Worm (Caenorhabditis elegans) whole organism, late embryonic: Measurements from ENCODE around the gene cap-2.

Experiments used
- Y22D7AL.16 ChIP-seq: sonication (generic microtip); optimal IDR thresholded peaks from 2 replicates; lab custom pipeline; 2016; ENCODE audit warnings: missing genetic modification characterization, missing compliant biosample characterization
- ceh-14 ChIP-seq: sonication (generic microtip); optimal IDR thresholded peaks from 2 replicates; lab custom pipeline; 2016; ENCODE audit warnings: missing genotype, missing genetic modification characterization, missing compliant biosample characterization
- ceh-34 ChIP-seq: sonication (generic microtip); optimal IDR thresholded peaks from 2 replicates; lab custom pipeline; 2016; ENCODE audit warnings: mild to moderate bottlenecking, missing genetic modification characterization, missing compliant biosample characterization
- dmd-4 ChIP-seq: sonication (generic microtip); optimal IDR thresholded peaks from 2 replicates; lab custom pipeline; 2016; ENCODE audit warnings: borderline replicate concordance, missing genetic modification characterization, missing compliant biosample characterization
- hlh-13 ChIP-seq: fragments of 200-800 bp; sonication (Bioruptor generic); optimal IDR thresholded peaks from 2 replicates; lab custom pipeline; 2018; ENCODE audit warnings: mild to moderate bottlenecking, missing genetic modification characterization, missing compliant biosample characterization
- hlh-30 ChIP-seq: sonication (generic microtip); optimal IDR thresholded peaks from 2 replicates; lab custom pipeline; 2017; ENCODE audit warnings: antibody characterized with exemption, missing genetic modification characterization, missing compliant biosample characterization; ENCODE audit not compliant: insufficient read depth
- lin-11 ChIP-seq: fragments of 200-800 bp; sonication (Bioruptor generic); optimal IDR thresholded peaks from 2 replicates; lab custom pipeline; 2018; ENCODE audit warnings: mild to moderate bottlenecking, missing genetic modification characterization, missing compliant biosample characterization
- nfya-1 ChIP-seq: sonication (generic microtip); optimal IDR thresholded peaks from 2 replicates; lab custom pipeline; 2017; ENCODE audit warnings: missing genetic modification characterization, mild to moderate bottlenecking, missing compliant biosample characterization, antibody characterized with exemption, moderate library complexity
- nhr-11 ChIP-seq: fragments of 150-350 bp; optimal IDR thresholded peaks from 2 replicates; lab custom pipeline; 2014; ENCODE audit warnings: missing biosample characterization, missing genetic modification characterization
- pha-4 ChIP-seq: fragments of 150-350 bp; optimal IDR thresholded peaks from 2 replicates; lab custom pipeline; 2018; ENCODE audit warnings: missing biosample characterization, missing genetic modification reagents, missing genetic modification characterization
- sox-2 ChIP-seq: fragments of 200-800 bp; sonication (Bioruptor generic); IDR thresholded peaks from 2 replicates; pipeline ENCODE4 v1.3.6; 2022; ENCODE audit warnings: missing genetic modification reagents, missing genetic modification characterization, missing compliant biosample characterization
- tbx-2 ChIP-seq: sonication (generic microtip); optimal IDR thresholded peaks from 2 replicates; lab custom pipeline; 2016; ENCODE audit warnings: missing genetic modification characterization, missing compliant biosample characterization
- unc-3 ChIP-seq, 2 experiments: fragments of 200-800 bp in 1 of 2; sonication (Bioruptor generic) in 1 of 2; sonication (generic microtip) in 1 of 2; conservative IDR thresholded peaks in 1 of 2; optimal IDR thresholded peaks in 1 of 2; 2 replicates each; pipeline versions ENCODE4 v1.3.6 to Lab custom; 2016 to 2022; ENCODE audit warnings: missing compliant biosample characterization in 2 of 2, missing genetic modification characterization in 2 of 2, missing genetic modification reagents in 1 of 2

DNA sequence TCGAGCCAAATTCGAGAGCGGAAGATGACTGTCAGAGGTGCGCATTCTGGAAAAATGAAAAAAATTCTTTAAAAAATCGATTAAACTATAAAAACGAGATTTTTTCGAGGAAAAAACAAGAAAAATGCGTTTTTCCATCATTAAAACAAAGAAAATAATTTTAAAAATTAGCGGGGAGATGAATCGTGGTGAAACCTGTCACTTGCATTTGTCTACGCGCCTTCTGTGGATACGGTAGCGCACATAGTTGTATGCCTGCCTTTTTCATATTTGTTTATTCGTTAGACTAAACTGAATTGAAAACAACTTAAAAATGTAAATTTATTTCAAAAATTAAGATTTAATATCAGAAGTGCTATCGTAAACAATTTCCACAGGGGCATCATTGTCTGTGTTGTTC lies 15.4 kb downstream of the cap-2 start, which contains the start of gene egg-3:
- TF ChIP-seq lin-11 (tag; lab: Kevin White, UChicago) (no peak), ceh-34 (tag; lab: Kevin White, UChicago) (no peak), nfya-1 (tag; lab: Kevin White, UChicago) (no peak), pha-4 (tag; lab: Kevin White, UChicago) (no peak), Y22D7AL.16 (no peak), hlh-13 (GFP tag; lab: Kevin White, UChicago) (no peak), hlh-30 (tag; lab: Kevin White, UChicago) (no peak), dmd-4 (tag; lab: Kevin White, UChicago) (no peak), ceh-14 (tag; lab: Kevin White, UChicago) (no peak), tbx-2 (no peak), nhr-11 (no peak), unc-3 (GFP tag; conservative IDR thresholded peaks at IDR 0.05; lab: Robert Waterston, UW) (no peak), unc-3 (tag; optimal IDR thresholded peaks at IDR 0.05; lab: Kevin White, UChicago) (no peak), sox-2 (GFP tag; lab: Robert Waterston, UW) (no peak)
